Worm (Caenorhabditis elegans) whole organism, L3 larva: ENCODE data around the gene unc-51.

Experiments used
- ceh-82 ChIP-seq: fragments of 150-350 bp; optimal IDR thresholded peaks from 2 replicates; lab custom pipeline; 2014; ENCODE audit warnings: missing biosample characterization, missing genetic modification characterization
- daf-12 ChIP-seq: fragments of 150-350 bp; optimal IDR thresholded peaks from 2 replicates; lab custom pipeline; 2014; ENCODE audit warnings: missing biosample characterization, missing genetic modification reagents, missing genetic modification characterization
- elt-1 ChIP-seq: fragments of 150-350 bp; optimal IDR thresholded peaks from 2 replicates; lab custom pipeline; 2014; ENCODE audit warnings: missing biosample characterization, missing genetic modification characterization
- fos-1 ChIP-seq: fragments of 150-350 bp; optimal IDR thresholded peaks from 2 replicates; lab custom pipeline; 2014; ENCODE audit warnings: missing biosample characterization, missing genetic modification characterization
- jun-1 ChIP-seq: fragments of 150-350 bp; optimal IDR thresholded peaks from 2 replicates; lab custom pipeline; 2014; ENCODE audit warnings: missing biosample characterization, missing genetic modification reagents, missing genetic modification characterization
- nhr-11 ChIP-seq: fragments of 150-350 bp; optimal IDR thresholded peaks from 2 replicates; lab custom pipeline; 2014; ENCODE audit warnings: missing biosample characterization, missing genetic modification characterization
- nhr-25 ChIP-seq: sonication (generic microtip); optimal IDR thresholded peaks from 2 replicates; lab custom pipeline; 2017; ENCODE audit warnings: missing biosample characterization, missing genetic modification characterization
- nhr-28 ChIP-seq: fragments of 150-350 bp; optimal IDR thresholded peaks from 2 replicates; lab custom pipeline; 2014; ENCODE audit warnings: missing biosample characterization, missing genetic modification characterization
- pha-4 ChIP-seq: fragments of 150-350 bp; optimal IDR thresholded peaks from 2 replicates; lab custom pipeline; 2014; ENCODE audit warnings: missing biosample characterization, missing genetic modification reagents, missing genetic modification characterization
- pqm-1 ChIP-seq: fragments of 150-350 bp; optimal IDR thresholded peaks from 2 replicates; lab custom pipeline; 2017; ENCODE audit warnings: missing biosample characterization, missing genetic modification characterization, inconsistent platforms
- skn-1 ChIP-seq: fragments of 150-350 bp; optimal IDR thresholded peaks from 2 replicates; lab custom pipeline; 2014; ENCODE audit warnings: missing biosample characterization, missing genetic modification characterization
- snpc-4 ChIP-seq: fragments of 150-350 bp; optimal IDR thresholded peaks from 2 replicates; lab custom pipeline; 2014; ENCODE audit warnings: missing biosample characterization, missing genetic modification characterization
- unc-39 ChIP-seq: sonication (generic microtip); optimal IDR thresholded peaks from 4 replicates; lab custom pipeline; 2017; ENCODE audit warnings: missing biosample characterization, missing genetic modification characterization

DNA sequence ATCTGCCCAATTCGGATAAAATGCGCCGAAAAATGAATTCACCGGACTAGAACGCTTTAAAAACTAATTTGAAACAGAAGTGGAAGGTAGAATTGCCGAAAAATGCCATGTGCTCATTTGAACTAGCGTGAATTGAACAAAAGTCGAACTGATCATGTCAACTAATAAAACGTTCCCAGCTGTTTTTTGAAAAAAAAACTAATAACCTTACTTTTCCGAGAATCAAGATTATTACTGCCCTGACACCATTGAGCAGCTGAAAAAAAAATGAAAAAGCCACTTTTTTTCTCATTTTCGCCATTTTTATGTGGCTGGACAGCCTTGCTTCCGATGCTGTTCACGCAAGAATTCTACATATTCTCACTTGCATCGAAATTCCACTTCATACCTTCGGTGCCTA, 31.3 kb downstream of the unc-51 start, which contains the start of gene srh-173:
- TF ChIP-seq pqm-1 (tag; lab: Kevin White, UChicago) (no peak), nhr-28 (tag; lab: Kevin White, UChicago) (no peak), nhr-25 (tag; lab: Kevin White, UChicago) (no peak), skn-1 (no peak), jun-1 (no peak), snpc-4 (tag; lab: Kevin White, UChicago) (no peak), nhr-11 (no peak), fos-1 (tag; lab: Kevin White, UChicago) (no peak), unc-39 (no peak), pha-4 (tag; lab: Kevin White, UChicago) (no peak), ceh-82 (tag; lab: Kevin White, UChicago) (no peak), elt-1 (no peak), daf-12 (tag; lab: Kevin White, UChicago) (no peak)
